Worm (Caenorhabditis elegans) whole organism, early embryonic: Measurements from ENCODE around the gene W01A11.7.

Experiments used
- B0310.2 ChIP-seq: sonication (generic microtip); optimal IDR thresholded peaks from 2 replicates; lab custom pipeline; 2016; ENCODE audit warnings: mild to moderate bottlenecking, missing genetic modification characterization, missing compliant biosample characterization
- F13C5.2 ChIP-seq: sonication (generic microtip); optimal IDR thresholded peaks from 2 replicates; lab custom pipeline; 2017; ENCODE audit warnings: mild to moderate bottlenecking, missing genetic modification characterization, inconsistent platforms, missing compliant biosample characterization
- aly-1 ChIP-seq: sonication (generic microtip); optimal IDR thresholded peaks from 2 replicates; lab custom pipeline; 2016; ENCODE audit warnings: missing genetic modification characterization, missing compliant biosample characterization
- ama-1 ChIP-seq: fragments of 150-350 bp; optimal IDR thresholded peaks from 2 replicates; lab custom pipeline; 2014
- ceh-13 ChIP-seq: fragments of 200-800 bp; sonication (Bioruptor generic); optimal IDR thresholded peaks from 2 replicates; lab custom pipeline; 2018; ENCODE audit warnings: mild to moderate bottlenecking, missing genetic modification characterization, missing compliant biosample characterization
- ceh-36 ChIP-seq: sonication (generic microtip); optimal IDR thresholded peaks from 2 replicates; lab custom pipeline; 2016; ENCODE audit warnings: missing genetic modification characterization, inconsistent platforms, missing compliant biosample characterization
- ets-7 ChIP-seq: sonication (generic microtip); optimal IDR thresholded peaks from 2 replicates; lab custom pipeline; 2016; ENCODE audit warnings: missing genotype, missing genetic modification characterization, missing compliant biosample characterization
- flt-1 ChIP-seq: fragments of 200-800 bp; sonication (Bioruptor generic); IDR thresholded peaks from 2 replicates; pipeline ENCODE4 v1.3.6; 2022; ENCODE audit warnings: missing genetic modification characterization, missing compliant biosample characterization
- hmbx-1 ChIP-seq: sonication (generic microtip); optimal IDR thresholded peaks from 2 replicates; lab custom pipeline; 2016; ENCODE audit warnings: mild to moderate bottlenecking, missing genetic modification characterization, missing compliant biosample characterization
- hmg-4 ChIP-seq: fragments of 200-800 bp; sonication (Bioruptor generic); optimal IDR thresholded peaks from 2 replicates; lab custom pipeline; 2018; ENCODE audit warnings: mild to moderate bottlenecking, missing genetic modification characterization, missing compliant biosample characterization
- hnd-1 ChIP-seq: sonication (generic microtip); optimal IDR thresholded peaks from 2 replicates; lab custom pipeline; 2016; ENCODE audit warnings: missing genetic modification characterization, missing compliant biosample characterization
- pes-1 ChIP-seq: fragments of 200-800 bp; sonication (Bioruptor generic); IDR thresholded peaks from 2 replicates; pipeline ENCODE4 v1.3.6; 2022; ENCODE audit warnings: missing genetic modification reagents, missing genetic modification characterization, missing compliant biosample characterization
- scrt-1 ChIP-seq: fragments of 200-800 bp; sonication (Bioruptor generic); IDR thresholded peaks from 2 replicates; pipeline ENCODE4 v1.3.6; 2022; ENCODE audit warnings: missing genetic modification characterization, missing compliant biosample characterization
- sea-1 ChIP-seq: fragments of 200-800 bp; sonication (Bioruptor generic); conservative IDR thresholded peaks from 2 replicates; pipeline ENCODE4 v1.3.6; 2022; ENCODE audit warnings: missing genetic modification characterization, missing compliant biosample characterization
- tbx-11 ChIP-seq: fragments of 200-800 bp; sonication (Bioruptor generic); IDR thresholded peaks from 2 replicates; pipeline ENCODE4 v1.3.6; 2022; ENCODE audit warnings: missing genetic modification characterization, missing compliant biosample characterization
- tbx-37 ChIP-seq: fragments of 200-800 bp; sonication (Bioruptor generic); conservative IDR thresholded peaks from 2 replicates; pipeline ENCODE4 v1.3.6; 2022; ENCODE audit warnings: missing genetic modification reagents, missing genetic modification characterization, missing compliant biosample characterization
- tra-4 ChIP-seq: sonication (generic microtip); optimal IDR thresholded peaks from 2 replicates; lab custom pipeline; 2017; ENCODE audit warnings: missing genetic modification characterization, missing compliant biosample characterization

W01A11.7 gene

DNA sequence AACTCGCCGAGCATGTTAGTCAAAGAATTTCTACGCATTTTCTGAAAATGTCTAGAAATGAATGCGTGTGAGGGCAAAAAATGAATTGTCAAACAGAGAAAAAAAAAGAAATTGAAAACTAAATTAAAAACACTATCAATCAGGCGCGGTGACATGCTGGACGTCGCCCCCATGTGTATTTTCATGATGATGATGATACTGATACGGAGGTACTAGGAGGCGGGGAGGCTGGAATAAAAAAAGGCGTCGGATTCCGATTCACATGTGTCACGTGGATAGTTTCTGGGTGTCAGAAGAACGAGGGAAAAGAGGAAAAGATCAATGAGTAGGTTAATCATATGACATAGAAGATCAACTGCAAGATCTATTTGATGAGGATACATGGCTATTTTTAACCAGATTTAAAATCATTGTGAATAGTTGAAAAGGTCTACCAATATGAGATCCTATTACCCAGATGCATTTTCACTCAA is at the start of gene W01A11.7:
W01A11.7 (minus strand) TSS at position 51 of the 473 bp plus-strand sequence.
- no peak for TF ChIP-seq tra-4 (tag; lab: Kevin White, UChicago)
- no peak for TF ChIP-seq ama-1 (lab: Kevin White, UChicago)
- TF ChIP-seq pes-1 (GFP tag; lab: Robert Waterston, UW) = no peak
- TF ChIP-seq flt-1 = no peak
- TF ChIP-seq tbx-37 (GFP tag; lab: Robert Waterston, UW) = no peak
- TF ChIP-seq ceh-13 (GFP tag; lab: Kevin White, UChicago) = no peak
- TF ChIP-seq ceh-36 (tag; lab: Kevin White, UChicago) = no peak
- no peak for TF ChIP-seq ets-7 (tag; lab: Kevin White, UChicago)
- TF ChIP-seq B0310.2 (tag; lab: Kevin White, UChicago) = no peak
- TF ChIP-seq scrt-1 = no peak
- no peak for TF ChIP-seq hmbx-1 (tag; lab: Kevin White, UChicago)
- TF ChIP-seq aly-1 (tag; lab: Kevin White, UChicago) = no peak
- TF ChIP-seq F13C5.2 = no peak
- TF ChIP-seq tbx-11 (GFP tag; lab: Robert Waterston, UW) = no peak
- TF ChIP-seq hmg-4 (GFP tag; lab: Kevin White, UChicago) = no peak
- no peak for TF ChIP-seq sea-1
- TF ChIP-seq hnd-1 (tag; lab: Kevin White, UChicago) = no peak

DNA sequence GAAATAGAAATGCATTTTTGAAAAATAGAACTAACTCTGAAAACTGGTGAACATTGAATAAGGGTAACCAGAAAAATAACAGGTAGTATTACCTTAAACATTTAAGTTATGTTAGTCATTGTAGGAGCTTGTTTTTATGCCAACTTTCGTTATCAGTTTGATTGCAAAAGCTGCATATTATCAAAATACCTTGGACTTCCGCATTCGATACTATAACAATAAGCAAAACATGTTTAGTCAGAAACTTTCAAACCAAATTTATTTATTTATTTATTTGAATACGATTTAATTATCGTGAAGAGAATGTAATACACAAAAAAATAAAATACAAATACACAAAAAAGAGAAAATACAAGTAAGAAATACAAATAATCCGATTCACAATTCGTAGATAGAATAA is 49.1 kb upstream of the W01A11.7 start, which contains the start of gene K04A8.19:
K04A8.19 (minus strand) TSS at position 101 of the 400 bp plus-strand sequence.
- TF ChIP-seq scrt-1 (no peak), sea-1 (no peak), hmbx-1 (tag; lab: Kevin White, UChicago) (no peak), ceh-36 (tag; lab: Kevin White, UChicago) (no peak), tra-4 (tag; lab: Kevin White, UChicago) (no peak)

DNA sequence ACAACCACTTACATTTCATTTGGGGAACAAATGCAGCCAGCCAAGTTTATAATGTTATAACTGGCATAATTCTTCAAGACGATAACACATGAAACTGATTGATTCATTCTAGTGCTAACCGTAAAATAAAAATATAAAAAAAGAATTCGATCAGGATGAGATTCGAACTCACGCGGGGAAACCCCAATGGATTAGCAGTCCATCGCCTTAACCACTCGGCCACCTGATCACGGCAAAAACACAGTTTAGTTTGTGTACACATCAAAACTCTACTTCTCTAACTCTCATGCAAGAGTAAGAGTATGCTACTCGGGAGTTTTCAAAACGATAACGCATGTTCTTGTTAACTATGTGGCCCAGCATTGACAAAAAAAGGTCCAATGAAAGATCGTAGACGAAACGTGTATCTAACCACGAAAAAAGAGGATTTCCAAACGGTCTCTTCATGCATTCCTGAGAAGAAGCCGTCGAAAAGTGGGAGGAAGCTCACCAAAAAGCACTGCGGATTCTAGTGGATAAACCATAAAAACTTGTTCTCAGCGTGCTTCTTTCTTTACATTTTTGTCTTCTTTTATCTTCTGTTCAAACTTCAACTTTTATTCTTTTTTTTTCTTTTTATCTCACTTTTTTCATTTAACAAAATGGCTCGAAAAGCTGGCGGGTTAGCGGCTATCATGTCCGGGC is 46.7 kb upstream of the W01A11.7 start, which contains the start of gene twk-10:
twk-10 (plus strand) TSS at position 634 of the 684 bp plus-strand sequence.
- TF ChIP-seq ama-1 (lab: Kevin White, UChicago) (no peak), flt-1 (peak; percentile 48), tbx-11 (GFP tag; lab: Robert Waterston, UW) (no peak), scrt-1 (peak; percentile 62; the same call in 1 of the 2 replicates), ceh-36 (tag; lab: Kevin White, UChicago) (peak; percentile 23), sea-1 (no peak), tbx-37 (GFP tag; lab: Robert Waterston, UW) (0 out of 2 replicates have a peak, but pooled peaks have one; percentile 39), hmbx-1 (tag; lab: Kevin White, UChicago) (no peak), hnd-1 (tag; lab: Kevin White, UChicago) (no peak)

DNA sequence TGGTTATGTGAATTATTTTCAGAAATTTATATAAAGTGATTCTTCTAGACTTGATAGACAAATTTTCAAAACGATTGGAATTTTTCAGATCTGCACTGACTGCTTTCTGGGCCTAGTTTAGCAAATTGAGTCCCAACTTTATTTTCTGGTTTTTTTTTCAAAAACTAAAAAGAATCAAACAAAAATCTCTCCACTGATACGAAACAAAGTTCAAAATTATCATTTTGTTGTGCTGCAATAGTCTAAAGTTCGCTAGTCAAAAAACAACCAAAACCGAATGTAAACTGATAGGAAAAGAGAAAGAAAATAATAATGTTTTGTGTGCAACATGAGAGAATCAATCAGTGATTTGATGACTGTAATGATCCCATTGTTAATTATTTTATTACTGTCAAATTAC is 44.7 kb upstream of the W01A11.7 start, which contains the start of gene lipl-4:
lipl-4 (plus strand) TSS at position 301 of the 400 bp plus-strand sequence.
- TF ChIP-seq tbx-11 (GFP tag; lab: Robert Waterston, UW) (no peak), F13C5.2 (no peak), scrt-1 (no peak), hnd-1 (tag; lab: Kevin White, UChicago) (no peak), ceh-13 (GFP tag; lab: Kevin White, UChicago) (no peak), aly-1 (tag; lab: Kevin White, UChicago) (no peak), flt-1 (no peak), ceh-36 (tag; lab: Kevin White, UChicago) (no peak), hmg-4 (GFP tag; lab: Kevin White, UChicago) (no peak), ets-7 (tag; lab: Kevin White, UChicago) (no peak)

DNA sequence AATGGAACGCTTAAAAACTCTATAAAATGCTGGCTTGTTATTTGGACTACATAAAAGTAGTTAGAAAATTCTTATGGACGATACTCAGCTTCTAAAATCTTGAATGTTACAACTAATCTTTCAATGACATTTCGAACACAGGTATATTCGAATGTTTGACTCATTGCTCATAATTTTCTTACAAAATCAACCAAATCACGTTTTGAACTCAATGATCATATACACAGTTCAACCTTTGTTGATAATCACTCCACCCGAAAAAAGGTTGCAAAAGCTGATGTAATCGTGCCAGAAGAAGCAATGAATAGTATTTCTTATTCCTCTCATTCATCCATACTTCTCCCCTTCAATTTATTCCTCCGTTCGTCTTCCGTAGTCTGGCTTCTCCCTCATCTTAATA is 44.0 kb upstream of the W01A11.7 start, which contains the start of gene K04A8.20:
K04A8.20 (plus strand) TSS at position 301 of the 400 bp plus-strand sequence.
- TF ChIP-seq tra-4 (tag; lab: Kevin White, UChicago) (no peak), hmbx-1 (tag; lab: Kevin White, UChicago) (no peak), F13C5.2 (no peak), aly-1 (tag; lab: Kevin White, UChicago) (no peak), pes-1 (GFP tag; lab: Robert Waterston, UW) (no peak), ama-1 (lab: Kevin White, UChicago) (no peak), ceh-13 (GFP tag; lab: Kevin White, UChicago) (no peak), sea-1 (no peak), hmg-4 (GFP tag; lab: Kevin White, UChicago) (no peak), ets-7 (tag; lab: Kevin White, UChicago) (no peak)

DNA sequence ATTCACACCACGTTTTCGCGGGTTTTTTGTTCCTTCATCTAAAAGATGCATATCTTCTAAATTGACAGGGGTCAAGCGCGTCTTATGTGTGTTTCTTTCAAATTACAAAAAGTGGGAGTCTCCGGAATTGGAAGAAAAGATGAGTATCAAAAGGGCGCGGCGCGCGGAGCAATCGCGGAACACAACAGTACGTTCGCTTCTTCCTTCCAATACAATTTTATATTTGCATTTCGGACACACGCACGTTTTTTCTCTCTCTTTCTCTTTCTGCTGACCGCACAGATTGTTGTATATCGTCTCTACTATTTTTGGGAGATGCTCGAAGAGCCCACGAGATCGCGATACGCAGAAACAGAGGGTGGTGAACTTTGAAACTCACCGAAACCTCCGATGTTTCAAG is 43.1 kb upstream of the W01A11.7 start:
- TF ChIP-seq tbx-11 (GFP tag; lab: Robert Waterston, UW) (no peak), sea-1 (no peak), tbx-37 (GFP tag; lab: Robert Waterston, UW) (no peak), hmbx-1 (tag; lab: Kevin White, UChicago) (no peak), scrt-1 (no peak), pes-1 (GFP tag; lab: Robert Waterston, UW) (no peak), B0310.2 (tag; lab: Kevin White, UChicago) (no peak), ceh-36 (tag; lab: Kevin White, UChicago) (no peak)

DNA sequence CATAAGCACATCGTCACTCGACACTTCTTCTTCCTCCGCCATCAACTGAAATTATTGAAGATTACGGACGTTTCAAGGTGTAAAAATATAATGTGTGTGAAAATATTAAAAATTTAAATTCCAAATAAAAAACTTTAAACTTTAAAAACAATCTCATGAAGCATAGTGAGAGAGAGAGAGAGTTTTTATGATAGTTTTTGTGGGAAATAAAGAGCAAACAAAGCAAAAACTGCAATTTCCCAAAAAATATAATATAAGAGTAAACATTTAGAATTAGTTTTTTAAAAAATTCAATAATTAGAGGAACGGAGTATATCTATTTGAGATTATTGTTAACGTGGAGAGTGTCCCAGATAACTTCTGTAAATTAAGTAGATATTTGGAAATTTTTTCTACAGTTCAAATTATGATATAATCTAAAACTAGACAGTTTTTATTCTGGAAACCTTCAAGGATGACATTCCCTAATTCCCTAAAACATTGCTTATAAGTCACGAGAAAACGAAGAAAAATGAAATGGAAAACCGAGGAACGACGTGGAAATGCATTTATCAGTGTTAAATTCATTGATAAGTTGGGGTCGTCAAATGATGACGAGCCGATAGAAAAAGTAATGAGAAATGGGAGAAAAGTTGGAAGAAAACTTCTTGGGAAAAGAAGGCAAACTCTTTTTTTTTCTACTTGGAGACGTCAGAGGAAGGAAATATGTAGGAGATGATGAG is 41.4 kb upstream of the W01A11.7 start, which contains the start of gene dre-1:
dre-1 (minus strand) TSS at position 51 of the 722 bp plus-strand sequence.
- TF ChIP-seq scrt-1 = no peak
- TF ChIP-seq flt-1 = no peak
- TF ChIP-seq ama-1 (lab: Kevin White, UChicago) = no peak
- no peak for TF ChIP-seq F13C5.2
- no peak for TF ChIP-seq B0310.2 (tag; lab: Kevin White, UChicago)
- no peak for TF ChIP-seq tra-4 (tag; lab: Kevin White, UChicago)
- no peak for TF ChIP-seq hnd-1 (tag; lab: Kevin White, UChicago)
- no peak for TF ChIP-seq hmg-4 (GFP tag; lab: Kevin White, UChicago)
- no peak for TF ChIP-seq ceh-13 (GFP tag; lab: Kevin White, UChicago)
- TF ChIP-seq aly-1 (tag; lab: Kevin White, UChicago) = no peak
- no peak for TF ChIP-seq tbx-11 (GFP tag; lab: Robert Waterston, UW)
- no peak for TF ChIP-seq pes-1 (GFP tag; lab: Robert Waterston, UW)
- TF ChIP-seq ceh-36 (tag; lab: Kevin White, UChicago) = no peak
- no peak for TF ChIP-seq sea-1
- TF ChIP-seq tbx-37 (GFP tag; lab: Robert Waterston, UW) = no peak
